Fruit fly (Drosophila melanogaster) whole organism, embryonic: ENCODE measurements around the gene CG14930.
A peak's percentile ranks its signal among the peaks of the same experiment; 100 is the strongest.

Experiments used
- CG10959 ChIP-seq: fragments of 200-800 bp; sonication (Bioruptor generic); IDR thresholded peaks from 2 replicates; pipeline ENCODE4 v1.3.6; 2022; ENCODE audit warnings: missing biosample characterization, missing genetic modification characterization
- CG11085 ChIP-seq: fragments of 200-800 bp; sonication (Bioruptor generic); IDR thresholded peaks from 2 replicates; pipeline ENCODE4 v1.3.6; 2022; ENCODE audit warnings: missing biosample characterization, missing genetic modification characterization
- CG12155 ChIP-seq: fragments of 200-800 bp; sonication (Bioruptor generic); optimal IDR thresholded peaks from 3 replicates; lab custom pipeline; 2016; ENCODE audit warnings: missing biosample characterization, missing genetic modification characterization
- CG14965 ChIP-seq: fragments of 200-800 bp; sonication (Bioruptor generic); optimal IDR thresholded peaks from 2 replicates; lab custom pipeline; 2016; ENCODE audit warnings: missing biosample characterization, missing genetic modification characterization, borderline replicate concordance
- CG1603 ChIP-seq: fragments of 200-800 bp; sonication (Bioruptor generic); optimal IDR thresholded peaks from 2 replicates; lab custom pipeline; 2019; ENCODE audit warnings: missing biosample characterization, mild to moderate bottlenecking, missing genetic modification characterization, moderate library complexity
- CG1792 ChIP-seq: fragments of 200-800 bp; sonication (Bioruptor generic); optimal IDR thresholded peaks from 2 replicates; lab custom pipeline; 2016; ENCODE audit warnings: missing biosample characterization, missing genetic modification characterization
- CG31388 ChIP-seq: fragments of 200-800 bp; sonication (Bioruptor generic); optimal IDR thresholded peaks from 2 replicates; lab custom pipeline; 2016; ENCODE audit warnings: missing biosample characterization, missing genetic modification characterization
- CG3163 ChIP-seq: fragments of 200-800 bp; sonication (Bioruptor generic); optimal IDR thresholded peaks from 3 replicates; lab custom pipeline; 2016; ENCODE audit warnings: missing biosample characterization, missing genetic modification characterization
- CG3281 ChIP-seq: fragments of 200-800 bp; sonication (Bioruptor generic); optimal IDR thresholded peaks from 3 replicates; lab custom pipeline; 2017; ENCODE audit warnings: missing biosample characterization, mild to moderate bottlenecking, missing genetic modification characterization
- CG3407 ChIP-seq: fragments of 200-800 bp; sonication (Bioruptor generic); optimal IDR thresholded peaks from 2 replicates; lab custom pipeline; 2018; ENCODE audit warnings: missing biosample characterization, mild to moderate bottlenecking, missing genetic modification characterization
- CG5180 ChIP-seq: fragments of 200-800 bp; sonication (Bioruptor generic); optimal IDR thresholded peaks from 3 replicates; lab custom pipeline; 2017; ENCODE audit warnings: missing biosample characterization, missing genetic modification characterization, mild to moderate bottlenecking, moderate library complexity, missing genetic modification reagents
- CG8281 ChIP-seq: fragments of 200-800 bp; sonication (Bioruptor generic); optimal IDR thresholded peaks from 2 replicates; lab custom pipeline; 2018; ENCODE audit warnings: missing biosample characterization, mild to moderate bottlenecking, missing genetic modification characterization, moderate library complexity
- CG9817 ChIP-seq: fragments of 200-800 bp; sonication (Bioruptor generic); optimal IDR thresholded peaks from 2 replicates; lab custom pipeline; 2018; ENCODE audit warnings: missing biosample characterization, mild to moderate bottlenecking, missing genetic modification characterization, moderate library complexity
- CHES-1-like ChIP-seq: fragments of 200-800 bp; sonication (Bioruptor generic); optimal IDR thresholded peaks from 2 replicates; lab custom pipeline; 2016; ENCODE audit warnings: missing biosample characterization, missing genetic modification characterization
- CTCF ChIP-seq: fragments of 200-800 bp; sonication (Bioruptor generic); optimal IDR thresholded peaks from 2 replicates; lab custom pipeline; 2017; ENCODE audit warnings: missing biosample characterization, mild to moderate bottlenecking, missing genetic modification characterization, moderate library complexity
- CkIIα-i1 ChIP-seq: fragments of 200-800 bp; sonication (Bioruptor generic); IDR thresholded peaks from 2 replicates; pipeline ENCODE4 v1.3.6; 2022; ENCODE audit warnings: missing biosample characterization, missing genetic modification characterization
- D ChIP-seq, 2 experiments: fragments of 200-800 bp in 1 of 2; fragments of >200 bp in 1 of 2; sonication (Bioruptor generic) in 1 of 2; optimal IDR thresholded peaks; 2 replicates in 1 of 2; 3 replicates in 1 of 2; lab custom pipeline; 2017; ENCODE audit warnings: mild to moderate bottlenecking in 1 of 2, missing biosample characterization in 1 of 2, missing genetic modification characterization in 1 of 2, missing genetic modification reagents in 1 of 2
- Dp ChIP-seq: fragments of 200-800 bp; sonication (Bioruptor generic); optimal IDR thresholded peaks from 2 replicates; lab custom pipeline; 2018; ENCODE audit warnings: missing biosample characterization, mild to moderate bottlenecking, missing genetic modification characterization, moderate library complexity
- Drgx ChIP-seq: fragments of 200-800 bp; sonication (Bioruptor generic); IDR thresholded peaks from 2 replicates; pipeline ENCODE4 v1.3.6; 2022; ENCODE audit warnings: missing biosample characterization, missing genetic modification characterization
- Ets97D ChIP-seq: fragments of 200-800 bp; sonication (Bioruptor generic); optimal IDR thresholded peaks from 3 replicates; lab custom pipeline; 2016; ENCODE audit warnings: missing biosample characterization, missing genetic modification characterization
- Fer1 ChIP-seq: fragments of 200-800 bp; sonication (Bioruptor generic); optimal IDR thresholded peaks from 2 replicates; lab custom pipeline; 2017; ENCODE audit warnings: missing biosample characterization, mild to moderate bottlenecking, missing genetic modification characterization
- H15 ChIP-seq: fragments of 200-800 bp; sonication (Bioruptor generic); IDR thresholded peaks from 3 replicates; pipeline ENCODE4 v1.3.6; 2022; ENCODE audit warnings: missing biosample characterization, missing genetic modification characterization
- HLHmδ ChIP-seq: fragments of 200-800 bp; sonication (Bioruptor generic); optimal IDR thresholded peaks from 2 replicates; lab custom pipeline; 2018; ENCODE audit warnings: missing biosample characterization, mild to moderate bottlenecking, missing genetic modification characterization, moderate library complexity
- HmgD ChIP-seq: fragments of 200-800 bp; sonication (Bioruptor generic); optimal IDR thresholded peaks from 3 replicates; lab custom pipeline; 2016; ENCODE audit warnings: missing biosample characterization, missing genetic modification characterization
- Hr39 ChIP-seq: fragments of >200 bp; optimal IDR thresholded peaks from 2 replicates; lab custom pipeline; 2017
- Jarid2 ChIP-seq: fragments of 200-800 bp; sonication (Bioruptor generic); optimal IDR thresholded peaks from 3 replicates; lab custom pipeline; 2017; ENCODE audit warnings: mild to moderate bottlenecking, missing biosample characterization, missing genetic modification reagents, missing genetic modification characterization
- Ravus ChIP-seq: fragments of 200-800 bp; sonication (Bioruptor generic); IDR thresholded peaks from 2 replicates; pipeline ENCODE4 v1.3.6; 2022; ENCODE audit warnings: missing biosample characterization, missing genetic modification characterization
- Six4 ChIP-seq: fragments of 200-800 bp; sonication (Bioruptor generic); optimal IDR thresholded peaks from 2 replicates; lab custom pipeline; 2016; ENCODE audit warnings: missing biosample characterization, missing genetic modification characterization
- ap ChIP-seq: fragments of 200-800 bp; sonication (Bioruptor generic); IDR thresholded peaks from 2 replicates; pipeline ENCODE4 v1.3.6; 2022; ENCODE audit warnings: missing biosample characterization, missing genetic modification characterization
- ase ChIP-seq: fragments of 200-800 bp; sonication (Bioruptor generic); IDR thresholded peaks from 3 replicates; pipeline ENCODE4 v1.3.6; 2022; ENCODE audit warnings: missing biosample characterization, missing genetic modification characterization
- ash1 ChIP-seq: fragments of 200-800 bp; sonication (Bioruptor generic); optimal IDR thresholded peaks from 2 replicates; lab custom pipeline; 2018; ENCODE audit warnings: missing biosample characterization, mild to moderate bottlenecking, missing genetic modification characterization
- cad ChIP-seq: fragments of >200 bp; optimal IDR thresholded peaks from 2 replicates; lab custom pipeline; 2017; ENCODE audit warnings: missing biosample characterization, missing genetic modification characterization
- croc ChIP-seq: fragments of 200-800 bp; sonication (Bioruptor generic); conservative IDR thresholded peaks from 3 replicates; pipeline ENCODE4 v1.3.6; 2022; ENCODE audit warnings: missing biosample characterization, missing genetic modification characterization
- crol ChIP-seq: fragments of 200-800 bp; sonication (Bioruptor generic); IDR thresholded peaks from 2 replicates; pipeline ENCODE4 v1.3.6; 2022; ENCODE audit warnings: missing biosample characterization, missing genetic modification characterization
- da ChIP-seq: fragments of 200-800 bp; sonication (Bioruptor generic); optimal IDR thresholded peaks from 2 replicates; lab custom pipeline; 2016; ENCODE audit warnings: missing biosample characterization, missing genetic modification characterization
- dm ChIP-seq: fragments of 200-800 bp; sonication (Bioruptor generic); optimal IDR thresholded peaks from 3 replicates; lab custom pipeline; 2016; ENCODE audit warnings: missing biosample characterization, missing genetic modification characterization
- gsb-n ChIP-seq: fragments of 200-800 bp; sonication (Bioruptor generic); optimal IDR thresholded peaks from 3 replicates; lab custom pipeline; 2018; ENCODE audit warnings: missing biosample characterization, mild to moderate bottlenecking, missing genetic modification characterization
- ham ChIP-seq: fragments of 200-800 bp; sonication (Bioruptor generic); IDR thresholded peaks from 2 replicates; pipeline ENCODE4 v1.3.6; 2022; ENCODE audit warnings: missing biosample characterization, missing genetic modification characterization
- lmd ChIP-seq: fragments of 200-800 bp; sonication (Bioruptor generic); IDR thresholded peaks from 2 replicates; pipeline ENCODE4 v1.3.6; 2022; ENCODE audit warnings: missing biosample characterization, missing genetic modification characterization
- rib ChIP-seq: fragments of 200-800 bp; sonication (Bioruptor generic); IDR thresholded peaks from 2 replicates; pipeline ENCODE4 v1.3.6; 2022; ENCODE audit warnings: missing biosample characterization, missing genetic modification characterization
- ro ChIP-seq: fragments of 200-800 bp; sonication (Bioruptor generic); IDR thresholded peaks from 2 replicates; pipeline ENCODE4 v1.3.6; 2022; ENCODE audit warnings: missing biosample characterization, missing genetic modification characterization
- twi ChIP-seq: fragments of 200-800 bp; optimal IDR thresholded peaks from 2 replicates; lab custom pipeline; 2019; ENCODE audit warnings: missing biosample characterization, mild to moderate bottlenecking, missing genetic modification characterization, moderate library complexity
- yki ChIP-seq: fragments of >200 bp; optimal IDR thresholded peaks from 3 replicates; lab custom pipeline; 2018
- zfh1 ChIP-seq: fragments of 200-800 bp; sonication (Bioruptor generic); IDR thresholded peaks from 3 replicates; pipeline ENCODE4 v1.3.6; 2022; ENCODE audit warnings: missing biosample characterization, missing genetic modification characterization

CG14930 gene

dm6 chr2L:11521185-11521584 is at the start of gene CG14930:
Gene CG14930, minus strand, starts transcription at chr2L:11521285.
- no peak for TF ChIP-seq HmgD (GFP tag; lab: Kevin White, UChicago)
- TF ChIP-seq yki: no peak
- TF ChIP-seq ham (GFP tag; lab: Robert Waterston, UW): no peak
- no peak for TF ChIP-seq CG14965
- no peak for TF ChIP-seq CG9817
- no peak for TF ChIP-seq CG31388 (GFP tag; lab: Kevin White, UChicago)
- TF ChIP-seq CHES-1-like (GFP tag; lab: Kevin White, UChicago): no peak
- no peak for TF ChIP-seq CG3407 (GFP tag; lab: Kevin White, UChicago)
- no peak for TF ChIP-seq dm
- TF ChIP-seq gsb-n (tag; lab: Kevin White, UChicago): no peak
- TF ChIP-seq ro: no peak
- TF ChIP-seq H15 (GFP tag; lab: Robert Waterston, UW): no peak
- no peak for TF ChIP-seq CG8281
- no peak for TF ChIP-seq Drgx (GFP tag; lab: Robert Waterston, UW)
- no peak for TF ChIP-seq Fer1 (GFP tag; lab: Kevin White, UChicago)
- TF ChIP-seq CTCF (GFP tag; lab: Kevin White, UChicago): no peak

dm6 chr2L:11553825-11554224 is 32.7 kb upstream of the CG14930 start:
- TF ChIP-seq HLHmδ (GFP tag; lab: Kevin White, UChicago) (no peak), Hr39 (peak; percentile 91)

dm6 chr2L:11535845-11536244 is 14.8 kb upstream of the CG14930 start, which contains the start of gene CG43438:
Gene CG43438, plus strand, starts transcription at chr2L:11536145.
- TF ChIP-seq Six4 (GFP tag; lab: Kevin White, UChicago): no peak
- TF ChIP-seq CG3281 (GFP tag; lab: Kevin White, UChicago): no peak
- TF ChIP-seq CG3163 (GFP tag; lab: Kevin White, UChicago): no peak
- TF ChIP-seq Dp (GFP tag; lab: Kevin White, UChicago): no peak
- TF ChIP-seq CG5180 (GFP tag; lab: Kevin White, UChicago): no peak
- TF ChIP-seq CG11085 (GFP tag; lab: Robert Waterston, UW): no peak
- no peak for TF ChIP-seq cad (GFP tag; lab: Kevin White, UChicago)
- no peak for TF ChIP-seq D (optimal IDR thresholded peaks at IDR 0.05; lab: Kevin White, UChicago)
- no peak for TF ChIP-seq D (GFP tag; optimal IDR thresholded peaks at IDR 0.05; lab: Kevin White, UChicago)
- no peak for TF ChIP-seq lmd (GFP tag; lab: Robert Waterston, UW)
- no peak for TF ChIP-seq CG10959 (GFP tag; lab: Robert Waterston, UW)
- no peak for TF ChIP-seq Ravus (GFP tag; lab: Robert Waterston, UW)
- no peak for TF ChIP-seq ap
- no peak for TF ChIP-seq ase (GFP tag; lab: Robert Waterston, UW)

DNA sequence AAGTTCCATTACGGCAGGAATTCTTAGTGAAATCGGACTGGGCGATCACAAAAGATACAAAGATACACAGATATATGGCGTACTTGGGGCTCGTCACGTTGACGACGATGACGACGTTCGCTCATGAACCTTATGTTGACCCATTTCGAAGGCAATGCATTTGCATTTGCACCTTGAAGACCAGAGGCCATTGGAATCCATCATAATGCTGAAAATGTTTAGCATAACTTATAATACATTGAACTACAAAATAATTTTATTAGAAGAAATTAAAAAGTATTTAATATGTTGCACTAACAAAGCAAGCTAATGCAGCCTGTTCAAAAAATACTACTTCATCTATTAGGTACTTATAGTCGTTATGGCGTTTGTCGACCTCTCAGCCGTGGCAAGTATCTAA is 10.4 kb upstream of the CG14930 start, which contains the start of gene CG34162:
Gene CG34162, plus strand, starts transcription at position 301 of the 400 bp plus-strand sequence.
- TF ChIP-seq ash1 (GFP tag; lab: Kevin White, UChicago): no peak
- no peak for TF ChIP-seq Jarid2
- no peak for TF ChIP-seq CG1792 (GFP tag; lab: Kevin White, UChicago)
- no peak for TF ChIP-seq croc (GFP tag; lab: Robert Waterston, UW)
- TF ChIP-seq CG1603 (tag; lab: Kevin White, UChicago): no peak
- TF ChIP-seq CkIIα-i1 (GFP tag; lab: Robert Waterston, UW): no peak
- TF ChIP-seq CG8281: no peak
- no peak for TF ChIP-seq crol (GFP tag; lab: Robert Waterston, UW)
- TF ChIP-seq zfh1 (GFP tag; lab: Robert Waterston, UW): no peak
- TF ChIP-seq twi (tag; lab: Kevin White, UChicago): no peak
- no peak for TF ChIP-seq Ets97D (GFP tag; lab: Kevin White, UChicago)
- no peak for TF ChIP-seq da
- no peak for TF ChIP-seq rib (GFP tag; lab: Robert Waterston, UW)
- TF ChIP-seq CG12155 (GFP tag; lab: Kevin White, UChicago): no peak
- TF ChIP-seq, all 482 proteins: peak for 0
